Worm (Caenorhabditis elegans): ENCODE measurements around the gene ZK1307.7.

The ZK1307.7 gene

ce11 chrII:9682044-9682443 lies 45.6 kb downstream of the ZK1307.7 start:
- TF ChIP-seq pqm-1 (tag; optimal IDR thresholded peaks at IDR 0.05): no peak
- peak; percentile 50 for TF ChIP-seq unc-42 (tag; optimal IDR thresholded peaks at IDR 0.05)
- no peak for TF ChIP-seq pag-3 (tag; optimal IDR thresholded peaks at IDR 0.05; ENCODE audit: borderline replicate concordance)
- TF ChIP-seq nhr-11 (tag; optimal IDR thresholded peaks at IDR 0.05): no peak

- TF ChIP-seq fkh-10 (GFP tag; optimal IDR thresholded peaks at IDR 0.05) (no peak), pax-1 (tag; optimal IDR thresholded peaks at IDR 0.05) (no peak), ceh-31 (tag; optimal IDR thresholded peaks at IDR 0.05) (no peak), ceh-22 (tag; optimal IDR thresholded peaks at IDR 0.05) (no peak), ceh-6 (GFP tag; optimal IDR thresholded peaks at IDR 0.05) (no peak), ceh-19 (GFP tag; optimal IDR thresholded peaks at IDR 0.05) (no peak), pros-1 (tag; optimal IDR thresholded peaks at IDR 0.05) (no peak), pat-9 (tag; optimal IDR thresholded peaks at IDR 0.05) (no peak), nhr-11 (tag; optimal IDR thresholded peaks at IDR 0.05) (no peak), nhr-232 (tag; optimal IDR thresholded peaks at IDR 0.05) (no peak), dve-1 (tag; optimal IDR thresholded peaks at IDR 0.05) (no peak), hlh-15 (tag; optimal IDR thresholded peaks at IDR 0.05) (no peak), sox-2 (GFP tag; IDR thresholded peaks at IDR 0.05) (no peak), hlh-8 (tag; optimal IDR thresholded peaks at IDR 0.05) (no peak), lim-6 (tag; optimal IDR thresholded peaks at IDR 0.05) (no peak), pag-3 (tag; optimal IDR thresholded peaks at IDR 0.05; ENCODE audit: borderline replicate concordance) (no peak), ceh-18 (tag; optimal IDR thresholded peaks at IDR 0.05) (no peak), npax-4 (tag; optimal IDR thresholded peaks at IDR 0.05) (no peak), unc-86 (tag; optimal IDR thresholded peaks at IDR 0.05) (no peak)
Measured at ce11 chrII:9684175-9684574, 47.8 kb downstream of the ZK1307.7 start.

- TF ChIP-seq pros-1 (tag; optimal IDR thresholded peaks at IDR 0.05): no peak
- no peak for TF ChIP-seq lim-6 (tag; optimal IDR thresholded peaks at IDR 0.05)
- TF ChIP-seq ceh-2 (tag; optimal IDR thresholded peaks at IDR 0.05): no peak
- TF ChIP-seq pqm-1 (tag; optimal IDR thresholded peaks at IDR 0.05): no peak
- no peak for TF ChIP-seq ceh-9 (tag; optimal IDR thresholded peaks at IDR 0.05)
- no peak for TF ChIP-seq ceh-48 (tag; optimal IDR thresholded peaks at IDR 0.05)
- no peak for TF ChIP-seq ceh-30 (tag; optimal IDR thresholded peaks at IDR 0.05)
- TF ChIP-seq nhr-11 (tag; optimal IDR thresholded peaks at IDR 0.05): no peak
- TF ChIP-seq sox-2 (GFP tag; IDR thresholded peaks at IDR 0.05): no peak
- no peak for TF ChIP-seq unc-3 (GFP tag; conservative IDR thresholded peaks at IDR 0.05)
- no peak for TF ChIP-seq unc-3 (tag; optimal IDR thresholded peaks at IDR 0.05)
- TF ChIP-seq lin-11 (tag; optimal IDR thresholded peaks at IDR 0.05): no peak
- TF ChIP-seq pag-3 (tag; optimal IDR thresholded peaks at IDR 0.05; ENCODE audit: borderline replicate concordance): no peak
- no peak for TF ChIP-seq fax-1 (tag; optimal IDR thresholded peaks at IDR 0.05)
- no peak for TF ChIP-seq dve-1 (tag; optimal IDR thresholded peaks at IDR 0.05)
- no peak for TF ChIP-seq eyg-1 (tag; optimal IDR thresholded peaks at IDR 0.05)
- TF ChIP-seq hlh-8 (tag; optimal IDR thresholded peaks at IDR 0.05): no peak
Measured at ce11 chrII:9686663-9687193, 50.3 kb downstream of the ZK1307.7 start, which contains the start of gene ZK1320.9. Gene ZK1320.9 (minus strand): TSS chrII:9686713.
